Worm (Caenorhabditis elegans): ENCODE measurements around the gene eef-1B.2.

- TF ChIP-seq snpc-4 (tag; optimal IDR thresholded peaks at IDR 0.05): no peak
- no peak for TF ChIP-seq alr-1 (tag; optimal IDR thresholded peaks at IDR 0.05; ENCODE audit: borderline replicate concordance)
- no peak for TF ChIP-seq lsy-2 (tag; optimal IDR thresholded peaks at IDR 0.05)
- no peak for TF ChIP-seq zag-1 (tag; optimal IDR thresholded peaks at IDR 0.05)
These were observed 12.7 kb upstream of the eef-1B.2 start for ce11 chrIV:15024426-15024825.

Measured in whole organism, L1 larva.